Fruit fly (Drosophila melanogaster) whole organism, embryonic: ENCODE data around the gene Pdcd4.
A peak's percentile ranks its signal among the peaks of the same experiment; 100 is the strongest.

Source experiments
- CG10147 ChIP-seq: fragments of 200-800 bp; sonication (Bioruptor generic); optimal IDR thresholded peaks from 2 replicates; lab custom pipeline; 2019; ENCODE audit warnings: missing biosample characterization, mild to moderate bottlenecking, missing genetic modification characterization, moderate library complexity
- CG10209 ChIP-seq: fragments of 200-800 bp; sonication (Bioruptor generic); optimal IDR thresholded peaks from 3 replicates; lab custom pipeline; 2017; ENCODE audit warnings: missing biosample characterization, mild to moderate bottlenecking, missing genetic modification characterization, missing genetic modification reagents
- CG13123 ChIP-seq: fragments of 200-800 bp; sonication (Bioruptor generic); optimal IDR thresholded peaks from 2 replicates; lab custom pipeline; 2016; ENCODE audit warnings: missing biosample characterization, missing genetic modification characterization
- CG1529 ChIP-seq: fragments of 200-800 bp; sonication (Bioruptor generic); optimal IDR thresholded peaks from 3 replicates; lab custom pipeline; 2018; ENCODE audit warnings: missing biosample characterization, missing genetic modification characterization
- CG15479 ChIP-seq: fragments of 200-800 bp; sonication (Bioruptor generic); optimal IDR thresholded peaks from 3 replicates; lab custom pipeline; 2019; ENCODE audit warnings: missing biosample characterization, mild to moderate bottlenecking, missing genetic modification characterization, moderate library complexity
- CG1603 ChIP-seq: fragments of 200-800 bp; sonication (Bioruptor generic); optimal IDR thresholded peaks from 2 replicates; lab custom pipeline; 2019; ENCODE audit warnings: missing biosample characterization, mild to moderate bottlenecking, missing genetic modification characterization, moderate library complexity
- CG2199 ChIP-seq: fragments of 200-800 bp; sonication (Bioruptor generic); IDR thresholded peaks from 3 replicates; pipeline ENCODE4 v1.3.6; 2022; ENCODE audit warnings: missing biosample characterization, missing genetic modification characterization
- CG2712 ChIP-seq: fragments of 200-800 bp; optimal IDR thresholded peaks from 3 replicates; lab custom pipeline; 2019; ENCODE audit warnings: missing biosample characterization, mild to moderate bottlenecking, missing genetic modification characterization, moderate library complexity
- CG31388 ChIP-seq: fragments of 200-800 bp; sonication (Bioruptor generic); optimal IDR thresholded peaks from 2 replicates; lab custom pipeline; 2016; ENCODE audit warnings: missing biosample characterization, missing genetic modification characterization
- CG33213 ChIP-seq: fragments of 200-800 bp; sonication (Bioruptor generic); optimal IDR thresholded peaks from 3 replicates; lab custom pipeline; 2016; ENCODE audit warnings: missing biosample characterization, missing genetic modification characterization
- CG5180 ChIP-seq: fragments of 200-800 bp; sonication (Bioruptor generic); optimal IDR thresholded peaks from 3 replicates; lab custom pipeline; 2017; ENCODE audit warnings: missing biosample characterization, missing genetic modification characterization, mild to moderate bottlenecking, moderate library complexity, missing genetic modification reagents
- CG7786 ChIP-seq: fragments of 200-800 bp; sonication (Bioruptor generic); optimal IDR thresholded peaks from 2 replicates; lab custom pipeline; 2016; ENCODE audit warnings: missing biosample characterization, missing genetic modification characterization
- CG9932 ChIP-seq: fragments of 200-800 bp; sonication (Bioruptor generic); IDR thresholded peaks from 2 replicates; pipeline ENCODE4 v1.3.6; 2022; ENCODE audit warnings: missing biosample characterization, missing genetic modification characterization
- Drgx ChIP-seq: fragments of 200-800 bp; sonication (Bioruptor generic); IDR thresholded peaks from 2 replicates; pipeline ENCODE4 v1.3.6; 2022; ENCODE audit warnings: missing biosample characterization, missing genetic modification characterization
- HLH54F ChIP-seq: fragments of 200-800 bp; sonication (Bioruptor generic); optimal IDR thresholded peaks from 3 replicates; lab custom pipeline; 2016; ENCODE audit warnings: missing biosample characterization, missing genetic modification characterization
- Hr3 ChIP-seq: fragments of 200-800 bp; sonication (Bioruptor generic); optimal IDR thresholded peaks from 3 replicates; lab custom pipeline; 2016; ENCODE audit warnings: missing biosample characterization, missing genetic modification characterization
- Hr51 ChIP-seq, 2 experiments: fragments of 200-800 bp; sonication (Bioruptor generic); optimal IDR thresholded peaks; 2 replicates in 1 of 2; 3 replicates in 1 of 2; lab custom pipeline; 2016 to 2018; ENCODE audit warnings: missing biosample characterization in 2 of 2, missing genetic modification characterization in 2 of 2, mild to moderate bottlenecking in 1 of 2, moderate library complexity in 1 of 2
- Kr ChIP-seq: fragments of 200-800 bp; sonication (Bioruptor generic); optimal IDR thresholded peaks from 2 replicates; lab custom pipeline; 2017; ENCODE audit warnings: missing biosample characterization, mild to moderate bottlenecking, missing genetic modification characterization
- Pdp1 ChIP-seq, 2 experiments: fragments of 200-800 bp; sonication (Bioruptor generic); optimal IDR thresholded peaks; 3 replicates each; lab custom pipeline; 2016; ENCODE audit warnings: missing biosample characterization in 2 of 2, missing genetic modification characterization in 2 of 2, mild to moderate bottlenecking in 1 of 2, moderate library complexity in 1 of 2
- Scr ChIP-seq: fragments of 200-800 bp; sonication (Bioruptor generic); IDR thresholded peaks from 2 replicates; pipeline ENCODE4 v1.3.6; 2022; ENCODE audit warnings: missing biosample characterization, missing genetic modification characterization; ENCODE audit not compliant: partially characterized antibody
- Sin3A ChIP-seq: fragments of >200 bp; optimal IDR thresholded peaks from 2 replicates; lab custom pipeline; 2018
- Sry-β ChIP-seq: fragments of 200-800 bp; sonication (Bioruptor generic); optimal IDR thresholded peaks from 2 replicates; lab custom pipeline; 2018; ENCODE audit warnings: missing biosample characterization, mild to moderate bottlenecking, missing genetic modification characterization, moderate library complexity
- Trl ChIP-seq, 3 experiments: fragments of >200 bp in 2 of 3; fragments of 200-800 bp in 1 of 3; sonication (Bioruptor generic) in 1 of 3; optimal IDR thresholded peaks; 2 replicates in 1 of 3; 3 replicates in 2 of 3; lab custom pipeline; 2016 to 2017; ENCODE audit warnings: missing biosample characterization in 1 of 3, missing genetic modification characterization in 1 of 3
- ato ChIP-seq: fragments of 200-800 bp; sonication (Bioruptor generic); IDR thresholded peaks from 2 replicates; pipeline ENCODE4 v1.3.6; 2022; ENCODE audit warnings: missing biosample characterization, missing genetic modification characterization; ENCODE audit not compliant: partially characterized antibody
- cad ChIP-seq: fragments of >200 bp; optimal IDR thresholded peaks from 2 replicates; lab custom pipeline; 2017; ENCODE audit warnings: missing biosample characterization, missing genetic modification characterization
- emc ChIP-seq: fragments of 200-800 bp; sonication (Bioruptor generic); optimal IDR thresholded peaks from 2 replicates; lab custom pipeline; 2016; ENCODE audit warnings: missing biosample characterization, missing genetic modification characterization
- eve ChIP-seq, 2 experiments: fragments of >200 bp; optimal IDR thresholded peaks; 2 replicates each; lab custom pipeline; 2017; ENCODE audit warnings: missing biosample characterization in 2 of 2, missing genetic modification characterization in 2 of 2
- gem ChIP-seq: fragments of 200-800 bp; sonication (Bioruptor generic); optimal IDR thresholded peaks from 2 replicates; lab custom pipeline; 2019; ENCODE audit warnings: missing biosample characterization, mild to moderate bottlenecking, missing genetic modification characterization, moderate library complexity
- lbe ChIP-seq: fragments of 200-800 bp; sonication (Bioruptor generic); optimal IDR thresholded peaks from 2 replicates; lab custom pipeline; 2016; ENCODE audit warnings: missing biosample characterization, mild to moderate bottlenecking, missing genetic modification characterization
- lola ChIP-seq, 3 experiments: fragments of >200 bp in 2 of 3; fragments of 200-800 bp in 1 of 3; sonication (Bioruptor generic) in 1 of 3; optimal IDR thresholded peaks; 2 replicates each; lab custom pipeline; 2017 to 2019; ENCODE audit warnings: missing biosample characterization in 3 of 3, missing genetic modification characterization in 3 of 3, mild to moderate bottlenecking in 1 of 3, moderate library complexity in 1 of 3
- luna ChIP-seq: fragments of 200-800 bp; sonication (Bioruptor generic); optimal IDR thresholded peaks from 2 replicates; lab custom pipeline; 2016; ENCODE audit warnings: missing biosample characterization, missing genetic modification characterization
- pb ChIP-seq: fragments of 200-800 bp; sonication (Bioruptor generic); optimal IDR thresholded peaks from 3 replicates; lab custom pipeline; 2016; ENCODE audit warnings: missing biosample characterization, missing genetic modification characterization
- pfk ChIP-seq: fragments of 200-800 bp; sonication (Bioruptor generic); optimal IDR thresholded peaks from 2 replicates; lab custom pipeline; 2018; ENCODE audit warnings: missing biosample characterization, mild to moderate bottlenecking, missing genetic modification characterization, moderate library complexity
- row ChIP-seq: fragments of 200-800 bp; sonication (Bioruptor generic); IDR thresholded peaks from 3 replicates; pipeline ENCODE4 v1.3.6; 2022; ENCODE audit warnings: missing biosample characterization, missing genetic modification characterization
- sens ChIP-seq: fragments of 200-800 bp; sonication (Bioruptor generic); peaks from one replicate; lab custom pipeline; 2016; ENCODE audit warnings: missing biosample characterization, missing genetic modification characterization
- so ChIP-seq: fragments of 200-800 bp; sonication (Bioruptor generic); IDR thresholded peaks from 3 replicates; pipeline ENCODE4 v1.3.6; 2022; ENCODE audit warnings: missing biosample characterization, missing genetic modification characterization
- sr ChIP-seq: fragments of 200-800 bp; sonication (Bioruptor generic); IDR thresholded peaks from 3 replicates; pipeline ENCODE4 v1.3.6; 2022; ENCODE audit warnings: missing biosample characterization, missing genetic modification characterization
- usp ChIP-seq: fragments of >200 bp; optimal IDR thresholded peaks from 2 replicates; lab custom pipeline; 2017; ENCODE audit warnings: missing biosample characterization, missing genetic modification characterization
- vvl ChIP-seq: fragments of 200-800 bp; sonication (Bioruptor generic); IDR thresholded peaks from 2 replicates; pipeline ENCODE4 v1.3.6; 2022; ENCODE audit warnings: missing biosample characterization, missing genetic modification characterization
- yki ChIP-seq: fragments of >200 bp; optimal IDR thresholded peaks from 3 replicates; lab custom pipeline; 2018

Gene Pdcd4

dm6 chrX:13748906-13749872 lies 6.0 kb downstream of the Pdcd4 start (continued):
- TF ChIP-seq CG5180 (GFP tag; lab: Kevin White, UChicago) (peak; percentile 33), lbe (no peak), usp (GFP tag; lab: Kevin White, UChicago) (no peak), CG10147 (GFP tag; lab: Kevin White, UChicago) (peak; percentile 83), lola (GFP tag; optimal IDR thresholded peaks at IDR 0.05; lab: Kevin White, UChicago) (peak in 1 of 3 experiments; percentile 25), luna (GFP tag; lab: Kevin White, UChicago) (no peak), Scr (GFP tag; lab: Robert Waterston, UW) (no peak), Sin3A (lab: Kevin White, UChicago) (no peak), CG33213 (no peak), CG10209 (peak; percentile 69), CG7786 (GFP tag; lab: Kevin White, UChicago) (peak; percentile 12)

dm6 chrX:13747635-13748467 lies 7.4 kb downstream of the Pdcd4 start:
- no peak for TF ChIP-seq CG13123 (GFP tag; lab: Kevin White, UChicago)
- peak; percentile 9 for TF ChIP-seq CG2712 (tag; lab: Kevin White, UChicago)
- TF ChIP-seq gem, result peak; percentile 14
- no peak for TF ChIP-seq CG9932
- TF ChIP-seq eve (GFP tag; optimal IDR thresholded peaks at IDR 0.05; lab: Kevin White, UChicago), result peak in 1 of 2 experiments; percentile 59
- no peak for TF ChIP-seq CG1603 (tag; lab: Kevin White, UChicago)
- peak; percentile 66; the same call in 2 of the 3 replicates for TF ChIP-seq row (GFP tag; lab: Robert Waterston, UW)
- peak; percentile 83 for TF ChIP-seq Sry-β (GFP tag; lab: Kevin White, UChicago)
- TF ChIP-seq Hr51 (GFP tag; optimal IDR thresholded peaks at IDR 0.05; lab: Kevin White, UChicago), result peak in 1 of 2 experiments; percentile 1
- TF ChIP-seq sens, result peak; percentile 22
- TF ChIP-seq Drgx, result 0 out of 2 replicates have a peak, but pooled peaks have one; percentile 15
- peak; percentile 5 for TF ChIP-seq CG1529 (GFP tag; lab: Kevin White, UChicago)
- TF ChIP-seq Hr3 (GFP tag; lab: Kevin White, UChicago), result no peak
- 0 out of 3 replicates have a peak, but pooled peaks have one; percentile 23 for TF ChIP-seq so (GFP tag; lab: Robert Waterston, UW)
- TF ChIP-seq vvl (GFP tag; lab: Robert Waterston, UW), result 0 out of 2 replicates have a peak, but pooled peaks have one; percentile 9

DNA sequence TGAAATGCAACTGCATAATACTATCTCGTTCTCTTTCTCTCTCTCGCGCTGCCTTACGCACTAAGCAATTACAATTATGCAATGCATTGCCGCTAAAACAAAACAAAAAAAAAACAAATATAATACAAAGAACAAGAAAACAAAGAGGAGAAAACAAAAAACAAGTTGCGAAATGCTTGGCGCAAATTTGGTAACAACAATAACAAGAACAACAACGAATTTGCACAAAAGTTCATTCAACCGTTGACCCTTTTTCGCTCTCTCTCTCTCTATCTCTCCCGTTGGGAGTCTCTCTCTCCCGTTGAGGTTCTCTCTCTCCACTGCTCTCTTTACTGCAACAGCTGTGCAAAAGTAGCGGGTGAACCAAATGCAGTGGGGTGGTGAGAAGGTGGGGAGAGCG lies 8.2 kb downstream of the Pdcd4 start:
- TF ChIP-seq CG2199 (0 out of 3 replicates have a peak, but pooled peaks have one; percentile 8), CG31388 (GFP tag; lab: Kevin White, UChicago) (no peak), CG9932 (no peak), HLH54F (GFP tag; lab: Kevin White, UChicago) (no peak), Drgx (peak; percentile 62), cad (GFP tag; lab: Kevin White, UChicago) (peak; percentile 8), Kr (GFP tag; lab: Kevin White, UChicago) (peak; percentile 17), sens (peak; percentile 47), vvl (GFP tag; lab: Robert Waterston, UW) (no peak), Pdp1 (GFP tag; optimal IDR thresholded peaks at IDR 0.05; lab: Kevin White, UChicago) (peak in 1 of 2 experiments; percentile 69), sr (GFP tag; lab: Robert Waterston, UW) (no peak), ato (GFP tag; lab: Robert Waterston, UW) (no peak), pb (GFP tag; lab: Kevin White, UChicago) (no peak), Trl (optimal IDR thresholded peaks at IDR 0.05; lab: Kevin White, UChicago) (peak; percentile 75 to 86), Trl (GFP tag; optimal IDR thresholded peaks at IDR 0.05; lab: Kevin White, UChicago) (no peak), CG15479 (peak; percentile 72), yki (lab: Kevin White, UChicago) (peak; percentile 60), pfk (GFP tag; lab: Kevin White, UChicago) (no peak), emc (GFP tag; lab: Kevin White, UChicago) (no peak)
- TF ChIP-seq, all 482 proteins: peak for 9
